Worm (Caenorhabditis elegans) whole organism, early embryonic: ENCODE measurements around the gene K02E11.4.

ENCODE experiments used
- B0310.2 ChIP-seq: sonication (generic microtip); optimal IDR thresholded peaks from 2 replicates; lab custom pipeline; 2016; ENCODE audit warnings: mild to moderate bottlenecking, missing genetic modification characterization, missing compliant biosample characterization
- aly-1 ChIP-seq: sonication (generic microtip); optimal IDR thresholded peaks from 2 replicates; lab custom pipeline; 2016; ENCODE audit warnings: missing genetic modification characterization, missing compliant biosample characterization
- ama-1 ChIP-seq: fragments of 150-350 bp; optimal IDR thresholded peaks from 2 replicates; lab custom pipeline; 2014
- hmg-4 ChIP-seq: fragments of 200-800 bp; sonication (Bioruptor generic); optimal IDR thresholded peaks from 2 replicates; lab custom pipeline; 2018; ENCODE audit warnings: mild to moderate bottlenecking, missing genetic modification characterization, missing compliant biosample characterization
- pes-1 ChIP-seq: fragments of 200-800 bp; sonication (Bioruptor generic); IDR thresholded peaks from 2 replicates; pipeline ENCODE4 v1.3.6; 2022; ENCODE audit warnings: missing genetic modification reagents, missing genetic modification characterization, missing compliant biosample characterization
- scrt-1 ChIP-seq: fragments of 200-800 bp; sonication (Bioruptor generic); IDR thresholded peaks from 2 replicates; pipeline ENCODE4 v1.3.6; 2022; ENCODE audit warnings: missing genetic modification characterization, missing compliant biosample characterization
- sea-1 ChIP-seq: fragments of 200-800 bp; sonication (Bioruptor generic); conservative IDR thresholded peaks from 2 replicates; pipeline ENCODE4 v1.3.6; 2022; ENCODE audit warnings: missing genetic modification characterization, missing compliant biosample characterization
- tra-4 ChIP-seq: sonication (generic microtip); optimal IDR thresholded peaks from 2 replicates; lab custom pipeline; 2017; ENCODE audit warnings: missing genetic modification characterization, missing compliant biosample characterization

DNA sequence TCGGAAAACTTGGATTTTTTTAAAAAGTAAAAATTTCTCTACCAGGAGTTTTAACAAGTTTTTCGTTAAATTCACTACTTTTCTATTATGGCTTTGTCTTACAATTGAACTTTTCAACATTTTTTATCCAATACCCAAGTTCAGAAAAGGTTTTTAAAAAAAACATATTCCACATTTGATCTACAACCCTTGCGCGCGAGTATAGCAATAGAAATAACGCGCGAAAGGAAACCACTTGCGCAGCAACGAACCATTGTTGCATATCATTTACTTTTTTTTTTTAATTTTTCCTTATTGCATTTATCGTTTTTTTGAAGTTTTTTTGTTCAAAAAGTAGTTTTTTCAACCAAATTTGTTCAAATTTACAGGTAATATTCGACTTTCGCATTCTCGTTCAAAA lies 37.9 kb upstream of the K02E11.4 start, which contains the start of gene F40G12.11:
- TF ChIP-seq B0310.2 (tag; lab: Kevin White, UChicago) (no peak), ama-1 (lab: Kevin White, UChicago) (no peak), hmg-4 (GFP tag; lab: Kevin White, UChicago) (no peak), sea-1 (no peak), tra-4 (no peak), aly-1 (tag; lab: Kevin White, UChicago) (no peak), pes-1 (GFP tag; lab: Robert Waterston, UW) (no peak), scrt-1 (no peak)
